Worm (Caenorhabditis elegans): ENCODE measurements around the gene daf-31.

- TF ChIP-seq nhr-12 (tag; optimal IDR thresholded peaks at IDR 0.05) (no peak), ceh-8 (GFP tag; optimal IDR thresholded peaks at IDR 0.05) (no peak), skn-1 (tag; optimal IDR thresholded peaks at IDR 0.05) (no peak), mep-1 (tag; optimal IDR thresholded peaks at IDR 0.05) (no peak), unc-86 (tag; optimal IDR thresholded peaks at IDR 0.05) (no peak), F16B12.6 (tag; optimal IDR thresholded peaks at IDR 0.05) (no peak), nhr-237 (tag; optimal IDR thresholded peaks at IDR 0.05) (no peak), elt-3 (tag; optimal IDR thresholded peaks at IDR 0.05) (no peak), ces-1 (GFP tag; optimal IDR thresholded peaks at IDR 0.05) (no peak), elt-2 (tag; optimal IDR thresholded peaks at IDR 0.05) (no peak), lsy-2 (tag; optimal IDR thresholded peaks at IDR 0.05) (no peak), dsc-1 (tag; optimal IDR thresholded peaks at IDR 0.05) (no peak), xbp-1 (tag; optimal IDR thresholded peaks at IDR 0.05) (no peak), egl-27 (tag; optimal IDR thresholded peaks at IDR 0.05) (no peak)
Observed at ce11 chrIV:8247341-8247740, 42.7 kb upstream of the daf-31 start.

Data from whole organism, L1 larva.